Worm (Caenorhabditis elegans) whole organism, early embryonic: ENCODE data around the gene K11D12.12.

Source experiments
- B0310.2 ChIP-seq: sonication (generic microtip); optimal IDR thresholded peaks from 2 replicates; lab custom pipeline; 2016; ENCODE audit warnings: mild to moderate bottlenecking, missing genetic modification characterization, missing compliant biosample characterization
- F13C5.2 ChIP-seq: sonication (generic microtip); optimal IDR thresholded peaks from 2 replicates; lab custom pipeline; 2017; ENCODE audit warnings: mild to moderate bottlenecking, missing genetic modification characterization, inconsistent platforms, missing compliant biosample characterization
- aly-1 ChIP-seq: sonication (generic microtip); optimal IDR thresholded peaks from 2 replicates; lab custom pipeline; 2016; ENCODE audit warnings: missing genetic modification characterization, missing compliant biosample characterization
- ama-1 ChIP-seq: fragments of 150-350 bp; optimal IDR thresholded peaks from 2 replicates; lab custom pipeline; 2014
- ceh-13 ChIP-seq: fragments of 200-800 bp; sonication (Bioruptor generic); optimal IDR thresholded peaks from 2 replicates; lab custom pipeline; 2018; ENCODE audit warnings: mild to moderate bottlenecking, missing genetic modification characterization, missing compliant biosample characterization
- ceh-36 ChIP-seq: sonication (generic microtip); optimal IDR thresholded peaks from 2 replicates; lab custom pipeline; 2016; ENCODE audit warnings: missing genetic modification characterization, inconsistent platforms, missing compliant biosample characterization
- ets-7 ChIP-seq: sonication (generic microtip); optimal IDR thresholded peaks from 2 replicates; lab custom pipeline; 2016; ENCODE audit warnings: missing genotype, missing genetic modification characterization, missing compliant biosample characterization
- flt-1 ChIP-seq: fragments of 200-800 bp; sonication (Bioruptor generic); IDR thresholded peaks from 2 replicates; pipeline ENCODE4 v1.3.6; 2022; ENCODE audit warnings: missing genetic modification characterization, missing compliant biosample characterization
- hmbx-1 ChIP-seq: sonication (generic microtip); optimal IDR thresholded peaks from 2 replicates; lab custom pipeline; 2016; ENCODE audit warnings: mild to moderate bottlenecking, missing genetic modification characterization, missing compliant biosample characterization
- hmg-4 ChIP-seq: fragments of 200-800 bp; sonication (Bioruptor generic); optimal IDR thresholded peaks from 2 replicates; lab custom pipeline; 2018; ENCODE audit warnings: mild to moderate bottlenecking, missing genetic modification characterization, missing compliant biosample characterization
- hnd-1 ChIP-seq: sonication (generic microtip); optimal IDR thresholded peaks from 2 replicates; lab custom pipeline; 2016; ENCODE audit warnings: missing genetic modification characterization, missing compliant biosample characterization
- pes-1 ChIP-seq: fragments of 200-800 bp; sonication (Bioruptor generic); IDR thresholded peaks from 2 replicates; pipeline ENCODE4 v1.3.6; 2022; ENCODE audit warnings: missing genetic modification reagents, missing genetic modification characterization, missing compliant biosample characterization
- scrt-1 ChIP-seq: fragments of 200-800 bp; sonication (Bioruptor generic); IDR thresholded peaks from 2 replicates; pipeline ENCODE4 v1.3.6; 2022; ENCODE audit warnings: missing genetic modification characterization, missing compliant biosample characterization
- sea-1 ChIP-seq: fragments of 200-800 bp; sonication (Bioruptor generic); conservative IDR thresholded peaks from 2 replicates; pipeline ENCODE4 v1.3.6; 2022; ENCODE audit warnings: missing genetic modification characterization, missing compliant biosample characterization
- tbx-11 ChIP-seq: fragments of 200-800 bp; sonication (Bioruptor generic); IDR thresholded peaks from 2 replicates; pipeline ENCODE4 v1.3.6; 2022; ENCODE audit warnings: missing genetic modification characterization, missing compliant biosample characterization
- tbx-37 ChIP-seq: fragments of 200-800 bp; sonication (Bioruptor generic); conservative IDR thresholded peaks from 2 replicates; pipeline ENCODE4 v1.3.6; 2022; ENCODE audit warnings: missing genetic modification reagents, missing genetic modification characterization, missing compliant biosample characterization
- tra-4 ChIP-seq: sonication (generic microtip); optimal IDR thresholded peaks from 2 replicates; lab custom pipeline; 2017; ENCODE audit warnings: missing genetic modification characterization, missing compliant biosample characterization

K11D12.12 gene

ce11 chrV:5040925-5041324 is 11.1 kb upstream of the K11D12.12 start, which contains the start of gene K11D12.8:
Gene K11D12.8, minus strand, starts transcription at chrV:5041001.
- no peak for TF ChIP-seq sea-1 (GFP tag; lab: Robert Waterston, UW)
- TF ChIP-seq ets-7 (tag; lab: Kevin White, UChicago), result no peak
- no peak for TF ChIP-seq hnd-1 (tag; lab: Kevin White, UChicago)

ce11 chrV:5046103-5046502 is 6.0 kb upstream of the K11D12.12 start, which contains the start of gene exc-14:
Gene exc-14, minus strand, starts transcription at chrV:5046203.
- TF ChIP-seq ceh-13 (GFP tag; lab: Kevin White, UChicago), result no peak
- no peak for TF ChIP-seq hmg-4 (GFP tag; lab: Kevin White, UChicago)
- no peak for TF ChIP-seq tbx-37
- no peak for TF ChIP-seq sea-1 (GFP tag; lab: Robert Waterston, UW)
- no peak for TF ChIP-seq B0310.2
- TF ChIP-seq ama-1 (lab: Kevin White, UChicago), result no peak
- TF ChIP-seq tbx-11 (GFP tag; lab: Robert Waterston, UW), result no peak

- TF ChIP-seq flt-1 (GFP tag; lab: Robert Waterston, UW) (no peak), hnd-1 (tag; lab: Kevin White, UChicago) (no peak), ceh-13 (GFP tag; lab: Kevin White, UChicago) (no peak), ama-1 (lab: Kevin White, UChicago) (no peak), sea-1 (GFP tag; lab: Robert Waterston, UW) (no peak), hmbx-1 (tag; lab: Kevin White, UChicago) (no peak), pes-1 (GFP tag; lab: Robert Waterston, UW) (no peak), tbx-37 (no peak), aly-1 (tag; lab: Kevin White, UChicago) (no peak), scrt-1 (GFP tag; lab: Robert Waterston, UW) (no peak), hmg-4 (GFP tag; lab: Kevin White, UChicago) (no peak), ets-7 (tag; lab: Kevin White, UChicago) (no peak), tra-4 (tag; lab: Kevin White, UChicago) (no peak), B0310.2 (no peak)
Measured at ce11 chrV:5046558-5046957, 5.5 kb upstream of the K11D12.12 start.

- TF ChIP-seq pes-1 (GFP tag; lab: Robert Waterston, UW) (peak; percentile 42; the same call in 1 of the 2 replicates), scrt-1 (GFP tag; lab: Robert Waterston, UW) (peak; percentile 88), sea-1 (GFP tag; lab: Robert Waterston, UW) (peak; percentile 69; the same call in 1 of the 2 replicates)
Measured at ce11 chrV:5047230-5047629, 4.8 kb upstream of the K11D12.12 start.

ce11 chrV:5049333-5049942 is 2.6 kb upstream of the K11D12.12 start, which contains the start of the genes pqn-51 and K11D12.14:
Gene pqn-51, plus strand, starts transcription at chrV:5049607.
Gene K11D12.14, plus strand, starts transcription at chrV:5049636.
- TF ChIP-seq flt-1 (GFP tag; lab: Robert Waterston, UW) (0 out of 2 replicates have a peak, but pooled peaks have one; percentile 20), sea-1 (GFP tag; lab: Robert Waterston, UW) (no peak), hnd-1 (tag; lab: Kevin White, UChicago) (no peak), tra-4 (tag; lab: Kevin White, UChicago) (no peak), pes-1 (GFP tag; lab: Robert Waterston, UW) (0 out of 2 replicates have a peak, but pooled peaks have one; percentile 32), ama-1 (lab: Kevin White, UChicago) (no peak), scrt-1 (GFP tag; lab: Robert Waterston, UW) (peak; percentile 85), ceh-36 (no peak), aly-1 (tag; lab: Kevin White, UChicago) (no peak), B0310.2 (no peak), F13C5.2 (peak; percentile 71), hmg-4 (GFP tag; lab: Kevin White, UChicago) (peak; percentile 15), ets-7 (tag; lab: Kevin White, UChicago) (no peak), hmbx-1 (tag; lab: Kevin White, UChicago) (no peak), tbx-11 (GFP tag; lab: Robert Waterston, UW) (no peak), tbx-37 (no peak), ceh-13 (GFP tag; lab: Kevin White, UChicago) (no peak)

ce11 chrV:5050073-5050599 is 1.9 kb upstream of the K11D12.12 start:
- no peak for TF ChIP-seq scrt-1 (GFP tag; lab: Robert Waterston, UW)
- TF ChIP-seq B0310.2, result no peak
- no peak for TF ChIP-seq hmbx-1 (tag; lab: Kevin White, UChicago)
- TF ChIP-seq pes-1 (GFP tag; lab: Robert Waterston, UW), result no peak
- TF ChIP-seq ceh-36, result no peak
- TF ChIP-seq hnd-1 (tag; lab: Kevin White, UChicago), result no peak
- TF ChIP-seq hmg-4 (GFP tag; lab: Kevin White, UChicago), result no peak
- no peak for TF ChIP-seq ama-1 (lab: Kevin White, UChicago)

- TF ChIP-seq tra-4 (tag; lab: Kevin White, UChicago) (no peak), aly-1 (tag; lab: Kevin White, UChicago) (no peak), flt-1 (GFP tag; lab: Robert Waterston, UW) (no peak), B0310.2 (no peak), sea-1 (GFP tag; lab: Robert Waterston, UW) (no peak), ceh-36 (no peak), tbx-11 (GFP tag; lab: Robert Waterston, UW) (no peak), hmbx-1 (tag; lab: Kevin White, UChicago) (no peak), tbx-37 (no peak), ets-7 (tag; lab: Kevin White, UChicago) (no peak)
Measured at ce11 chrV:5053335-5053734, 1.3 kb downstream of the K11D12.12 start, which contains the start of gene cwp-4. Gene cwp-4, plus strand, starts transcription at chrV:5053635.
